Worm (Caenorhabditis elegans): ENCODE results near the gene ggtb-1.
"Not testable (repeated sequence)": the region's sequence is repeated elsewhere in the genome, so short reads cannot be mapped to it uniquely, and the experiment has no call there.

DNA sequence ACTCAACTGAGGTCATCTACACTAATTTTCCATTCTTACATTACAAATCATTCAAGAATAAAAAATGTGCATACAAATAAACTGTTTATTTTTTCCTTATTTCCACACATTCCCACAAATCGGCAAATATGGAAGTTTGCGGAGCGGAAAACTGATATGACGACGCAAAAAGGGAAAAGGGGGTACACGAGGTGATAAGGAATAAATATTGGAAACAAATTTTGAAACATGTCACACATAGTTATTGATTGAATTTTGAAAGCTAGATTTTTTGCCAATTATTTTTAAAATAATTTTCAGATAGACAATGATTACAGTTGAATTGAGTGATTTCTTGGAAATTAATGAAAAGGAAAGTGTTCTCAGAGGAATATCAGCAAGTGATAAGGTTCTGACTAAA lies 5.0 kb upstream of the ggtb-1 start, which contains the start of gene viro-2:
- TF ChIP-seq ama-1 (optimal IDR thresholded peaks at IDR 0.05); unc-62 (GFP tag; optimal IDR thresholded peaks at IDR 0.05); nhr-25 (tag; optimal IDR thresholded peaks at IDR 0.05); snpc-4 (tag; optimal IDR thresholded peaks at IDR 0.05); nhr-237 (tag; optimal IDR thresholded peaks at IDR 0.05); nhr-76 (tag; optimal IDR thresholded peaks at IDR 0.05); pqm-1 (tag; optimal IDR thresholded peaks at IDR 0.05); tbx-2 (tag; optimal IDR thresholded peaks at IDR 0.05); fos-1 (tag; optimal IDR thresholded peaks at IDR 0.05): not testable (repeated sequence)

Measured in whole organism, L3 larva.